Worm (Caenorhabditis elegans) whole organism, late embryonic: Measurements from ENCODE around the gene ZC13.1.

Experiments used
- C08G9.2 ChIP-seq: sonication (generic microtip); optimal IDR thresholded peaks from 2 replicates; lab custom pipeline; 2016; ENCODE audit warnings: mild to moderate bottlenecking, missing genetic modification characterization, moderate library complexity, missing compliant biosample characterization
- C38D4.7 ChIP-seq: fragments of 200-800 bp; sonication (Bioruptor generic); optimal IDR thresholded peaks from 2 replicates; lab custom pipeline; 2018; ENCODE audit warnings: mild to moderate bottlenecking, missing genetic modification characterization, moderate library complexity, missing compliant biosample characterization
- F13H6.1 ChIP-seq: sonication (generic microtip); optimal IDR thresholded peaks from 2 replicates; lab custom pipeline; 2016; ENCODE audit warnings: missing genetic modification characterization, missing compliant biosample characterization
- K09A11.1 ChIP-seq: sonication (generic microtip); optimal IDR thresholded peaks from 2 replicates; lab custom pipeline; 2017; ENCODE audit warnings: antibody characterized with exemption, mild to moderate bottlenecking, missing genetic modification characterization, missing compliant biosample characterization; ENCODE audit not compliant: insufficient read depth
- T23F11.4 ChIP-seq: fragments of 200-800 bp; sonication (Bioruptor generic); optimal IDR thresholded peaks from 2 replicates; lab custom pipeline; 2018; ENCODE audit warnings: mild to moderate bottlenecking, missing genetic modification characterization, missing compliant biosample characterization
- Y22D7AL.16 ChIP-seq: sonication (generic microtip); optimal IDR thresholded peaks from 2 replicates; lab custom pipeline; 2016; ENCODE audit warnings: missing genetic modification characterization, missing compliant biosample characterization
- ama-1 ChIP-seq: fragments of 150-350 bp; optimal IDR thresholded peaks from 2 replicates; lab custom pipeline; 2014
- ceh-18 ChIP-seq: sonication (generic microtip); optimal IDR thresholded peaks from 2 replicates; lab custom pipeline; 2016; ENCODE audit warnings: missing genetic modification characterization, missing compliant biosample characterization
- ceh-19 ChIP-seq: fragments of 200-800 bp; sonication (Bioruptor generic); optimal IDR thresholded peaks from 2 replicates; lab custom pipeline; 2018; ENCODE audit warnings: mild to moderate bottlenecking, missing genetic modification characterization, missing compliant biosample characterization
- ceh-22 ChIP-seq: sonication (generic microtip); optimal IDR thresholded peaks from 2 replicates; lab custom pipeline; 2017; ENCODE audit warnings: missing biosample characterization, missing genetic modification characterization
- ceh-24 ChIP-seq: sonication (generic microtip); optimal IDR thresholded peaks from 2 replicates; lab custom pipeline; 2016; ENCODE audit warnings: mild to moderate bottlenecking, missing genetic modification characterization, missing compliant biosample characterization
- ceh-30 ChIP-seq: fragments of 150-350 bp; optimal IDR thresholded peaks from 2 replicates; lab custom pipeline; 2014; ENCODE audit warnings: missing biosample characterization, missing genetic modification characterization
- ceh-31 ChIP-seq: sonication (generic microtip); optimal IDR thresholded peaks from 2 replicates; lab custom pipeline; 2016; ENCODE audit warnings: missing genetic modification characterization, missing compliant biosample characterization
- ceh-45 ChIP-seq: fragments of 200-800 bp; sonication (Bioruptor generic); IDR thresholded peaks from 2 replicates; pipeline ENCODE4 v1.3.6; 2022; ENCODE audit warnings: missing genetic modification reagents, missing genetic modification characterization, missing compliant biosample characterization
- ceh-6 ChIP-seq: fragments of 200-800 bp; sonication (Bioruptor generic); optimal IDR thresholded peaks from 2 replicates; lab custom pipeline; 2018; ENCODE audit warnings: mild to moderate bottlenecking, missing genetic modification characterization, missing compliant biosample characterization
- dmd-4 ChIP-seq: sonication (generic microtip); optimal IDR thresholded peaks from 2 replicates; lab custom pipeline; 2016; ENCODE audit warnings: borderline replicate concordance, missing genetic modification characterization, missing compliant biosample characterization
- elt-2 ChIP-seq: sonication (generic microtip); optimal IDR thresholded peaks from 2 replicates; lab custom pipeline; 2016; ENCODE audit warnings: missing genetic modification reagents, missing genetic modification characterization, missing compliant biosample characterization
- fkh-10 ChIP-seq: fragments of 150-350 bp; optimal IDR thresholded peaks from 2 replicates; lab custom pipeline; 2014; ENCODE audit warnings: missing biosample characterization, missing genetic modification reagents, missing genetic modification characterization
- hlh-13 ChIP-seq: fragments of 200-800 bp; sonication (Bioruptor generic); optimal IDR thresholded peaks from 2 replicates; lab custom pipeline; 2018; ENCODE audit warnings: mild to moderate bottlenecking, missing genetic modification characterization, missing compliant biosample characterization
- hlh-30 ChIP-seq: sonication (generic microtip); optimal IDR thresholded peaks from 2 replicates; lab custom pipeline; 2017; ENCODE audit warnings: antibody characterized with exemption, missing genetic modification characterization, missing compliant biosample characterization; ENCODE audit not compliant: insufficient read depth
- lim-6 ChIP-seq: sonication (generic microtip); optimal IDR thresholded peaks from 2 replicates; lab custom pipeline; 2016; ENCODE audit warnings: missing genetic modification characterization, missing compliant biosample characterization
- mec-3 ChIP-seq: sonication (generic microtip); optimal IDR thresholded peaks from 2 replicates; lab custom pipeline; 2016; ENCODE audit warnings: borderline replicate concordance, missing genetic modification characterization, missing compliant biosample characterization
- nfya-1 ChIP-seq: sonication (generic microtip); optimal IDR thresholded peaks from 2 replicates; lab custom pipeline; 2017; ENCODE audit warnings: missing genetic modification characterization, mild to moderate bottlenecking, missing compliant biosample characterization, antibody characterized with exemption, moderate library complexity
- nhr-11 ChIP-seq: fragments of 150-350 bp; optimal IDR thresholded peaks from 2 replicates; lab custom pipeline; 2014; ENCODE audit warnings: missing biosample characterization, missing genetic modification characterization
- npax-4 ChIP-seq: sonication (generic microtip); optimal IDR thresholded peaks from 2 replicates; lab custom pipeline; 2016; ENCODE audit warnings: missing genetic modification characterization, missing compliant biosample characterization
- pat-9 ChIP-seq: fragments of 200-800 bp; sonication (Bioruptor generic); optimal IDR thresholded peaks from 2 replicates; lab custom pipeline; 2018; ENCODE audit warnings: mild to moderate bottlenecking, missing genetic modification characterization, moderate library complexity, missing compliant biosample characterization
- pax-1 ChIP-seq: fragments of 150-350 bp; optimal IDR thresholded peaks from 2 replicates; lab custom pipeline; 2014; ENCODE audit warnings: missing biosample characterization, missing genetic modification characterization
- pha-2 ChIP-seq: sonication (generic microtip); optimal IDR thresholded peaks from 2 replicates; lab custom pipeline; 2017; ENCODE audit warnings: mild to moderate bottlenecking, missing genetic modification characterization, missing compliant biosample characterization
- pha-4 ChIP-seq: fragments of 150-350 bp; optimal IDR thresholded peaks from 2 replicates; lab custom pipeline; 2018; ENCODE audit warnings: missing biosample characterization, missing genetic modification reagents, missing genetic modification characterization
- pros-1 ChIP-seq: fragments of 150-350 bp; optimal IDR thresholded peaks from 2 replicates; lab custom pipeline; 2014; ENCODE audit warnings: missing biosample characterization, missing genetic modification reagents, missing genetic modification characterization
- ref-2 ChIP-seq: sonication (generic microtip); optimal IDR thresholded peaks from 2 replicates; lab custom pipeline; 2016; ENCODE audit warnings: missing genetic modification characterization, missing compliant biosample characterization
- sdc-2 ChIP-seq: sonication (generic microtip); optimal IDR thresholded peaks from 2 replicates; lab custom pipeline; 2016; ENCODE audit warnings: missing genotype, missing genetic modification characterization, missing compliant biosample characterization
- sox-2 ChIP-seq: fragments of 200-800 bp; sonication (Bioruptor generic); IDR thresholded peaks from 2 replicates; pipeline ENCODE4 v1.3.6; 2022; ENCODE audit warnings: missing genetic modification reagents, missing genetic modification characterization, missing compliant biosample characterization
- tbx-2 ChIP-seq: sonication (generic microtip); optimal IDR thresholded peaks from 2 replicates; lab custom pipeline; 2016; ENCODE audit warnings: missing genetic modification characterization, missing compliant biosample characterization
- tbx-7 ChIP-seq: sonication (generic microtip); optimal IDR thresholded peaks from 2 replicates; lab custom pipeline; 2016; ENCODE audit warnings: missing genotype, missing genetic modification characterization, missing compliant biosample characterization
- unc-42 ChIP-seq: sonication (generic microtip); optimal IDR thresholded peaks from 2 replicates; lab custom pipeline; 2016; ENCODE audit warnings: missing genotype, missing genetic modification characterization, missing compliant biosample characterization
- unc-55 ChIP-seq: sonication (generic microtip); optimal IDR thresholded peaks from 2 replicates; lab custom pipeline; 2017; ENCODE audit warnings: missing biosample characterization, missing genetic modification reagents, missing genetic modification characterization
- zip-5 ChIP-seq: sonication (generic microtip); optimal IDR thresholded peaks from 2 replicates; lab custom pipeline; 2016; ENCODE audit warnings: missing genetic modification characterization, missing compliant biosample characterization

ZC13.1 gene

DNA sequence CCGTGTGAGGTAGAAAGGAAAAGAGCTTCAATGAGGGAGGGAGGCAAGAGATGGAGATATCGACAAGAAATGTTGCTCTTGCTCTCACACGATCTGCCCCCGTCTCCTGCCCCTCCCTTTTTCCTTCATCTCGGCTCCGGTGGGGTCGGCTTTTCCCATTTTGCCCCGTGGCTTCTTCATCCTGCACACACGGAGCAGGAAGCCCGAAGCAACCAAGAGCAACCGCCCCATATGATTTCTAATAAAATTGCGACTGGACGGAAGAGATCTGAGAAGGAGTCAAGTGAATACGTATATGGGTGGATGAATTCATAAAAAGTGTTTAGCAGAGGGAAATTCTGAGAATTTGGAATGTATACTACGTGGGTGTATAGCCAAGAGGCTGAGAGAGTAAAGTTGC is 32.4 kb upstream of the ZC13.1 start:
- TF ChIP-seq pros-1 (no peak), pax-1 (no peak), hlh-13 (GFP tag; lab: Kevin White, UChicago) (no peak), ceh-30 (tag; lab: Kevin White, UChicago) (no peak), zip-5 (tag; lab: Kevin White, UChicago) (no peak), nfya-1 (no peak), lim-6 (no peak), npax-4 (no peak), pha-4 (tag; lab: Kevin White, UChicago) (no peak), ceh-31 (tag; lab: Kevin White, UChicago) (peak; percentile 6), ceh-18 (tag; lab: Kevin White, UChicago) (peak; percentile 31), F13H6.1 (no peak), unc-42 (tag; lab: Kevin White, UChicago) (peak; percentile 59), pha-2 (no peak), ceh-22 (tag; lab: Kevin White, UChicago) (no peak), C38D4.7 (GFP tag; lab: Kevin White, UChicago) (no peak), ceh-45 (GFP tag; lab: Robert Waterston, UW) (no peak), elt-2 (tag; lab: Kevin White, UChicago) (no peak), ref-2 (no peak), sdc-2 (tag; lab: Kevin White, UChicago) (peak; percentile 23), nhr-11 (tag; lab: Kevin White, UChicago) (no peak), T23F11.4 (GFP tag; lab: Kevin White, UChicago) (no peak)

DNA sequence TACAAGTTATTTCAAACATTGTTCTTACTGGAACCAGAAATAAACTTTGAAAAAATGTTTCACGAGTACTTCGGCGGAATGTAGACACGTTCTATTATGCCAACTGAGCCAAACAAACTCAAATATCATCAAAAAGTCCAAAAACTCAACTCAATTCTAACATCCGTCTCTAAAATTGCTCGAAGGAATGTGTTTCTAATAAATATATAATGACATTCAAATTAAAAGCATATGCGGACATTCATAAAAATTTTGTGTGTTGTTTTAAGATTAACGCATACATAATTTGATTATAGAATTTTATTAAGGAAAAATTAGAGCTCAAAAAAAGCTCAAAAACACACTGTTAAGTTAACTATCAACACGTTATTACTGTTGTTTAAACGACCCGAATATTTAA is 31.6 kb upstream of the ZC13.1 start:
- TF ChIP-seq pros-1: no peak
- TF ChIP-seq pat-9 (tag; lab: Kevin White, UChicago): no peak
- no peak for TF ChIP-seq tbx-2 (tag; lab: Kevin White, UChicago)
- no peak for TF ChIP-seq sdc-2 (tag; lab: Kevin White, UChicago)
- TF ChIP-seq ceh-6 (GFP tag; lab: Kevin White, UChicago): no peak

DNA sequence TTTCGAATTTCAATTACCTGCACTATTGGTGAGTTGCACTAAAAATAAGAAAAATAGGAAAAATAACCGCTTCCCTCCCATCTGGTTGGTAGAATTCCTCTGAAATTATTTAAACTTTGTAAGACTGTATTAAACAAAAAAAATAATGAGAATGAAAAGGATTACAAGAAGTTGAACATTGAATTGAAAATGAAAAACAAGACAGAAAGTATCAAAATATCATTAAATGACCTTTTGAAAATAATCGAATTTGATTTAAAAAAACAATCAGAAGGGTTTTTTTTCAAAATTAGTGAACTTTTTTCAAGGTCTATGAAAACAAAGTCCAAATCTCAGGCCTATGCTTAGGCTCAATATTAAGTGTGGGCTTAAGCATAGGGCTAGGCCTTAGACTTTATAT is 25.6 kb upstream of the ZC13.1 start, which contains the start of gene igcm-1:
Gene igcm-1, minus strand, starts transcription at position 101 of the 400 bp plus-strand sequence.
- no peak for TF ChIP-seq unc-55 (GFP tag; lab: Kevin White, UChicago)
- no peak for TF ChIP-seq ceh-24 (tag; lab: Kevin White, UChicago)
- TF ChIP-seq K09A11.1 (tag; lab: Kevin White, UChicago): no peak
- TF ChIP-seq Y22D7AL.16: no peak

DNA sequence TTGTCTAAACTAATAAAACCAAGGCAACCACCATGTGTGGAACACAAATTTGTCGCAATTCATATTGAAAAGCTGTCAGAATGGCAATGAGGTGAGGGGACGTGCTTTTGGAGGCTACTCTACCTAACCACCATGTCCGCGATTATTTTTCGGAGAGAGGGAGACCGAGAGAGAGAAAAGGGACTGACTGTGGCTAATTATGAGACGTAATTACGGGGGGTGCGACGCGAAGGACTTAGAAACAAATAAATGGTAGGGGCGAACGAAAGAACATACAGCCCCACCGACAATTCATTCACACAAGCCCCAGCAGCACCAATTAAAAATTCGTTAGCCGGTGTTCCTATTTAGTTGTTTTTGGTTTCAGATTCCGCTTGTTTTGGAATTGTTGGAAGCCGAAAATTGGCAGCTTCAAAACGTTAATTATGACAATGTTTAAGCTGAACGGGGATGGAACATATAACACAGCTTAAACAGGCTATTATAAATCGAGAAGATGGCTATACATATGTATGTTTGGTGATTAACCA is 24.2 kb upstream of the ZC13.1 start:
- TF ChIP-seq sox-2 (no peak; the same call in 1 of the 2 replicates), sdc-2 (tag; lab: Kevin White, UChicago) (peak; percentile 42), ceh-31 (tag; lab: Kevin White, UChicago) (peak; percentile 84)

DNA sequence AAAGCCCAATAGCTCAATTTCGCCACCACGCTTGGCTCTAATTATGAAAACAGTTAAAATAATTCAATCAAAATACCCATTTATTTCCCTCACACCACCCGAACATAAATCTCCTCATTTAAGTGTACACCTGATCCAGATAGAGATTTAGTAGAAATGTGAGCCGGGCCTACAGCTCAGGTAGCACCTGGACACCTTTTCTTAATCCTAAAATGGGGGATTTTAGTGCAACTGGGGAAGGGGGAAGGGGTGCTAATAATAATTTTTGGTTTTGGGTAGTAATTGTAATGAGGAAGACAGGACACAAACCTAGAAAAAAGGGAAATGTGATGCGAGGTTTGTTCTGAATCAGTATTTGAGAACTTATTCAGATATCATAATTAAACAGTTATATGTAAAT is 23.4 kb upstream of the ZC13.1 start:
- TF ChIP-seq tbx-7 (tag; lab: Kevin White, UChicago) (no peak), fkh-10 (no peak), Y22D7AL.16 (no peak), hlh-13 (GFP tag; lab: Kevin White, UChicago) (no peak), ama-1 (lab: Kevin White, UChicago) (no peak), nhr-11 (tag; lab: Kevin White, UChicago) (no peak), lim-6 (no peak), F13H6.1 (no peak), C08G9.2 (tag; lab: Kevin White, UChicago) (no peak), hlh-30 (tag; lab: Kevin White, UChicago) (no peak), T23F11.4 (GFP tag; lab: Kevin White, UChicago) (no peak), ceh-19 (GFP tag; lab: Kevin White, UChicago) (no peak), mec-3 (tag; lab: Kevin White, UChicago) (no peak), zip-5 (tag; lab: Kevin White, UChicago) (no peak), K09A11.1 (tag; lab: Kevin White, UChicago) (no peak), dmd-4 (tag; lab: Kevin White, UChicago) (no peak)
